Fruit fly (Drosophila melanogaster) whole organism, embryonic: ENCODE data around the gene Tnpo-SR.

Experiments used
- Awh ChIP-seq: fragments of 200-800 bp; sonication (Bioruptor generic); IDR thresholded peaks from 2 replicates; pipeline ENCODE4, ENCODE4 v1.3.6; 2022; ENCODE audit warnings: missing biosample characterization, missing genetic modification characterization
- B-H1 ChIP-seq: fragments of 200-800 bp; sonication (Bioruptor generic); IDR thresholded peaks from 3 replicates; pipeline ENCODE4 v1.3.6; 2022; ENCODE audit warnings: missing biosample characterization, missing genetic modification characterization
- Bteb2 ChIP-seq: fragments of 200-800 bp; sonication (Bioruptor generic); optimal IDR thresholded peaks from 2 replicates; lab custom pipeline; 2016; ENCODE audit warnings: missing biosample characterization, missing genetic modification characterization
- CG12155 ChIP-seq: fragments of 200-800 bp; sonication (Bioruptor generic); optimal IDR thresholded peaks from 3 replicates; lab custom pipeline; 2016; ENCODE audit warnings: missing biosample characterization, missing genetic modification characterization
- CG12236 ChIP-seq: fragments of 200-800 bp; sonication (Bioruptor generic); optimal IDR thresholded peaks from 2 replicates; lab custom pipeline; 2016; ENCODE audit warnings: missing biosample characterization, missing genetic modification characterization
- CG14014 ChIP-seq: fragments of 200-800 bp; sonication (Bioruptor generic); IDR thresholded peaks from 2 replicates; pipeline ENCODE4 v1.3.6; 2022; ENCODE audit warnings: missing biosample characterization, missing genetic modification characterization
- CG17361 ChIP-seq: fragments of 200-800 bp; sonication (Bioruptor generic); IDR thresholded peaks from 3 replicates; pipeline ENCODE4 v1.3.6; 2022; ENCODE audit warnings: missing biosample characterization, missing genetic modification characterization
- CG1792 ChIP-seq: fragments of 200-800 bp; sonication (Bioruptor generic); optimal IDR thresholded peaks from 2 replicates; lab custom pipeline; 2016; ENCODE audit warnings: missing biosample characterization, missing genetic modification characterization
- CG18619 ChIP-seq: fragments of 200-800 bp; sonication (Bioruptor generic); optimal IDR thresholded peaks from 3 replicates; lab custom pipeline; 2017; ENCODE audit warnings: missing biosample characterization, mild to moderate bottlenecking, missing genetic modification characterization
- CG3065 ChIP-seq: fragments of 200-800 bp; sonication (Bioruptor generic); optimal IDR thresholded peaks from 2 replicates; lab custom pipeline; 2016; ENCODE audit warnings: missing biosample characterization, missing genetic modification characterization
- CG3407 ChIP-seq: fragments of 200-800 bp; sonication (Bioruptor generic); optimal IDR thresholded peaks from 2 replicates; lab custom pipeline; 2018; ENCODE audit warnings: missing biosample characterization, mild to moderate bottlenecking, missing genetic modification characterization
- CG4328 ChIP-seq: fragments of 200-800 bp; sonication (Bioruptor generic); optimal IDR thresholded peaks from 3 replicates; lab custom pipeline; 2017; ENCODE audit warnings: missing biosample characterization, missing genetic modification reagents, missing genetic modification characterization
- CG6689 ChIP-seq: fragments of 200-800 bp; sonication (Bioruptor generic); IDR thresholded peaks from 2 replicates; pipeline ENCODE4 v1.3.6; 2022; ENCODE audit warnings: missing biosample characterization, missing genetic modification characterization
- CG6813 ChIP-seq: fragments of 200-800 bp; sonication (Bioruptor generic); optimal IDR thresholded peaks from 2 replicates; lab custom pipeline; 2017; ENCODE audit warnings: missing biosample characterization, missing genetic modification characterization, mild to moderate bottlenecking, moderate library complexity, missing genetic modification reagents
- CG7839 ChIP-seq: fragments of 200-800 bp; sonication (Bioruptor generic); optimal IDR thresholded peaks from 3 replicates; lab custom pipeline; 2018; ENCODE audit warnings: missing biosample characterization, mild to moderate bottlenecking, missing genetic modification characterization, moderate library complexity
- CG8290 ChIP-seq, 3 experiments: fragments of 200-800 bp; sonication (Bioruptor generic); optimal IDR thresholded peaks; 2 replicates each; lab custom pipeline; 2016 to 2019; ENCODE audit warnings: missing biosample characterization in 3 of 3, missing genetic modification characterization in 3 of 3, mild to moderate bottlenecking in 2 of 3, moderate library complexity in 1 of 3
- CG8765 ChIP-seq: fragments of 200-800 bp; sonication (Bioruptor generic); IDR thresholded peaks from 2 replicates; pipeline ENCODE4 v1.3.6; 2022; ENCODE audit warnings: missing biosample characterization, missing genetic modification characterization
- CG9609 ChIP-seq: fragments of 200-800 bp; sonication (Bioruptor generic); optimal IDR thresholded peaks from 3 replicates; lab custom pipeline; 2016; ENCODE audit warnings: missing biosample characterization, missing genetic modification characterization
- CG9727 ChIP-seq: fragments of 200-800 bp; sonication (Bioruptor generic); optimal IDR thresholded peaks from 3 replicates; lab custom pipeline; 2017; ENCODE audit warnings: missing biosample characterization, mild to moderate bottlenecking, missing genetic modification characterization
- Dfd ChIP-seq, 2 experiments: fragments of >200 bp; optimal IDR thresholded peaks; 2 replicates each; lab custom pipeline; 2017; ENCODE audit warnings: missing biosample characterization in 2 of 2, missing genetic modification characterization in 2 of 2
- H15 ChIP-seq: fragments of 200-800 bp; sonication (Bioruptor generic); IDR thresholded peaks from 3 replicates; pipeline ENCODE4 v1.3.6; 2022; ENCODE audit warnings: missing biosample characterization, missing genetic modification characterization
- H2.0 ChIP-seq: fragments of 200-800 bp; sonication (Bioruptor generic); IDR thresholded peaks from 2 replicates; pipeline ENCODE4 v1.3.6; 2022; ENCODE audit warnings: missing biosample characterization, missing genetic modification characterization
- HmgZ ChIP-seq: fragments of 200-800 bp; sonication (Bioruptor generic); optimal IDR thresholded peaks from 2 replicates; lab custom pipeline; 2018; ENCODE audit warnings: missing biosample characterization, mild to moderate bottlenecking, missing genetic modification characterization
- Hr39 ChIP-seq: fragments of >200 bp; optimal IDR thresholded peaks from 2 replicates; lab custom pipeline; 2017
- Hr78 ChIP-seq, 2 experiments: fragments of 200-800 bp in 1 of 2; fragments of >200 bp in 1 of 2; sonication (Bioruptor generic) in 1 of 2; optimal IDR thresholded peaks; 2 replicates each; lab custom pipeline; 2017 to 2019; ENCODE audit warnings: missing biosample characterization in 2 of 2, missing genetic modification characterization in 2 of 2, mild to moderate bottlenecking in 1 of 2, moderate library complexity in 1 of 2
- Meics ChIP-seq: fragments of 200-800 bp; sonication (Bioruptor generic); optimal IDR thresholded peaks from 2 replicates; lab custom pipeline; 2017; ENCODE audit warnings: missing biosample characterization, mild to moderate bottlenecking, missing genetic modification characterization
- Rfx ChIP-seq: fragments of 200-800 bp; sonication (Bioruptor generic); IDR thresholded peaks from 2 replicates; pipeline ENCODE4 v1.3.6; 2022; ENCODE audit warnings: missing biosample characterization, missing genetic modification characterization
- Sin3A ChIP-seq: fragments of >200 bp; optimal IDR thresholded peaks from 2 replicates; lab custom pipeline; 2018
- TFAM ChIP-seq: fragments of 200-800 bp; sonication (Bioruptor generic); optimal IDR thresholded peaks from 2 replicates; lab custom pipeline; 2017; ENCODE audit warnings: missing biosample characterization, missing genetic modification characterization, inconsistent platforms
- Taf1 ChIP-seq: fragments of 200-800 bp; sonication (Bioruptor generic); IDR thresholded peaks from 2 replicates; pipeline ENCODE4 v1.3.6; 2022; ENCODE audit warnings: missing biosample characterization, missing genetic modification characterization
- az2 ChIP-seq: fragments of 200-800 bp; sonication (Bioruptor generic); optimal IDR thresholded peaks from 3 replicates; lab custom pipeline; 2016; ENCODE audit warnings: missing biosample characterization, missing genetic modification characterization
- crc ChIP-seq: fragments of 200-800 bp; sonication (Bioruptor generic); optimal IDR thresholded peaks from 2 replicates; lab custom pipeline; 2016; ENCODE audit warnings: missing biosample characterization, missing genetic modification characterization
- crol ChIP-seq: fragments of 200-800 bp; sonication (Bioruptor generic); IDR thresholded peaks from 2 replicates; pipeline ENCODE4 v1.3.6; 2022; ENCODE audit warnings: missing biosample characterization, missing genetic modification characterization
- danr ChIP-seq: fragments of 200-800 bp; sonication (Bioruptor generic); IDR thresholded peaks from 2 replicates; pipeline ENCODE4 v1.3.6; 2022; ENCODE audit warnings: missing biosample characterization, missing genetic modification characterization
- dati ChIP-seq: fragments of 200-800 bp; sonication (Bioruptor generic); IDR thresholded peaks from 2 replicates; pipeline ENCODE4 v1.3.6; 2022; ENCODE audit warnings: missing biosample characterization, missing genetic modification characterization
- fd64A ChIP-seq: fragments of 200-800 bp; sonication (Bioruptor generic); optimal IDR thresholded peaks from 3 replicates; lab custom pipeline; 2018; ENCODE audit warnings: missing biosample characterization, mild to moderate bottlenecking, missing genetic modification characterization
- gem ChIP-seq: fragments of 200-800 bp; sonication (Bioruptor generic); optimal IDR thresholded peaks from 2 replicates; lab custom pipeline; 2019; ENCODE audit warnings: missing biosample characterization, mild to moderate bottlenecking, missing genetic modification characterization, moderate library complexity
- gsb ChIP-seq: fragments of 200-800 bp; sonication (Bioruptor generic); IDR thresholded peaks from 2 replicates; pipeline ENCODE4 v1.3.6; 2022; ENCODE audit warnings: missing biosample characterization, missing genetic modification characterization
- her ChIP-seq: fragments of 200-800 bp; sonication (Bioruptor generic); optimal IDR thresholded peaks from 2 replicates; lab custom pipeline; 2016; ENCODE audit warnings: missing biosample characterization, missing genetic modification characterization
- ind ChIP-seq: fragments of 200-800 bp; sonication (Bioruptor generic); optimal IDR thresholded peaks from 3 replicates; lab custom pipeline; 2016; ENCODE audit warnings: missing biosample characterization, missing genetic modification characterization
- jumu ChIP-seq: fragments of 200-800 bp; sonication (Bioruptor generic); optimal IDR thresholded peaks from 3 replicates; lab custom pipeline; 2016; ENCODE audit warnings: missing biosample characterization, missing genetic modification characterization
- luna ChIP-seq: fragments of 200-800 bp; sonication (Bioruptor generic); optimal IDR thresholded peaks from 2 replicates; lab custom pipeline; 2016; ENCODE audit warnings: missing biosample characterization, missing genetic modification characterization
- mirr ChIP-seq: fragments of 200-800 bp; sonication (Bioruptor generic); optimal IDR thresholded peaks from 3 replicates; lab custom pipeline; 2018; ENCODE audit warnings: missing biosample characterization, mild to moderate bottlenecking, missing genetic modification characterization
- otp ChIP-seq: fragments of 200-800 bp; sonication (Bioruptor generic); IDR thresholded peaks from 3 replicates; pipeline ENCODE4, ENCODE4 v1.3.6; 2022; ENCODE audit warnings: missing biosample characterization, missing genetic modification characterization
- pita ChIP-seq: fragments of 200-800 bp; sonication (Bioruptor generic); optimal IDR thresholded peaks from 2 replicates; lab custom pipeline; 2017; ENCODE audit warnings: missing biosample characterization, mild to moderate bottlenecking, missing genetic modification characterization
- psq ChIP-seq: fragments of 200-800 bp; sonication (Bioruptor generic); optimal IDR thresholded peaks from 2 replicates; lab custom pipeline; 2017; ENCODE audit warnings: missing biosample characterization, missing genetic modification characterization
- pzg ChIP-seq: fragments of 200-800 bp; sonication (Bioruptor generic); optimal IDR thresholded peaks from 3 replicates; lab custom pipeline; 2018; ENCODE audit warnings: missing biosample characterization, mild to moderate bottlenecking, missing genetic modification characterization, moderate library complexity
- schlank ChIP-seq: fragments of 200-800 bp; sonication (Bioruptor generic); optimal IDR thresholded peaks from 2 replicates; lab custom pipeline; 2018; ENCODE audit warnings: missing biosample characterization, mild to moderate bottlenecking, missing genetic modification characterization
- sd ChIP-seq: fragments of 200-800 bp; sonication (Bioruptor generic); optimal IDR thresholded peaks from 3 replicates; lab custom pipeline; 2018; ENCODE audit warnings: missing biosample characterization, mild to moderate bottlenecking, missing genetic modification characterization, moderate library complexity
- tll ChIP-seq, 2 experiments: fragments of 200-800 bp in 1 of 2; fragments of >200 bp in 1 of 2; sonication (Bioruptor generic) in 1 of 2; optimal IDR thresholded peaks; 2 replicates each; lab custom pipeline; 2017 to 2019; ENCODE audit warnings: missing biosample characterization in 2 of 2, missing genetic modification characterization in 2 of 2, mild to moderate bottlenecking in 1 of 2, moderate library complexity in 1 of 2
- twi ChIP-seq: fragments of 200-800 bp; optimal IDR thresholded peaks from 2 replicates; lab custom pipeline; 2019; ENCODE audit warnings: missing biosample characterization, mild to moderate bottlenecking, missing genetic modification characterization, moderate library complexity
- wek ChIP-seq: fragments of 200-800 bp; sonication (Bioruptor generic); optimal IDR thresholded peaks from 3 replicates; lab custom pipeline; 2018; ENCODE audit warnings: missing biosample characterization, mild to moderate bottlenecking, missing genetic modification characterization, moderate library complexity

Gene Tnpo-SR

dm6 chr2L:2759654-2760053 is at the start of gene Tnpo-SR, which contains the start of the genes HemK2 and Snapin (continued):
- TF ChIP-seq psq (GFP tag; lab: Kevin White, UChicago) (peak; percentile 67), CG3407 (GFP tag; lab: Kevin White, UChicago) (peak; percentile 69), danr (GFP tag; lab: Robert Waterston, UW) (peak; percentile 86), her (GFP tag; lab: Kevin White, UChicago) (peak; percentile 63), CG14014 (GFP tag; lab: Robert Waterston, UW) (peak; percentile 91), Hr39 (lab: Kevin White, UChicago) (no peak), CG9609 (peak; percentile 72), luna (GFP tag; lab: Kevin White, UChicago) (peak; percentile 54), CG4328 (GFP tag; lab: Kevin White, UChicago) (peak; percentile 82), crc (GFP tag; lab: Kevin White, UChicago) (peak; percentile 63), crol (GFP tag; lab: Robert Waterston, UW) (peak; percentile 36; the same call in 1 of the 2 replicates), CG6689 (peak; percentile 92), mirr (GFP tag; lab: Kevin White, UChicago) (peak; percentile 76), otp (GFP tag; lab: Robert Waterston, UW) (peak; percentile 86), CG1792 (GFP tag; lab: Kevin White, UChicago) (peak; percentile 68), CG8290 (GFP tag; optimal IDR thresholded peaks at IDR 0.05; lab: Kevin White, UChicago) (peak; percentile 86), CG8290 (tag; optimal IDR thresholded peaks at IDR 0.05; lab: Kevin White, UChicago) (peak; percentile 83 to 92), sd (tag; lab: Kevin White, UChicago) (peak; percentile 85), CG7839 (tag; lab: Kevin White, UChicago) (peak; percentile 92), Meics (GFP tag; lab: Kevin White, UChicago) (peak; percentile 88), fd64A (GFP tag; lab: Kevin White, UChicago) (peak; percentile 24), CG8765 (GFP tag; lab: Robert Waterston, UW) (peak; percentile 94), schlank (tag; lab: Kevin White, UChicago) (peak; percentile 71), CG18619 (GFP tag; lab: Kevin White, UChicago) (peak; percentile 80), Hr78 (GFP tag; optimal IDR thresholded peaks at IDR 0.05; lab: Kevin White, UChicago) (no peak), pzg (GFP tag; lab: Kevin White, UChicago) (peak; percentile 84), az2 (peak; percentile 88), wek (no peak), B-H1 (GFP tag; lab: Robert Waterston, UW) (peak; percentile 90), HmgZ (tag; lab: Kevin White, UChicago) (peak; percentile 93), tll (GFP tag; optimal IDR thresholded peaks at IDR 0.05; lab: Kevin White, UChicago) (peak in 1 of 2 experiments; percentile 1), CG17361 (GFP tag; lab: Robert Waterston, UW) (peak; percentile 94), ind (GFP tag; lab: Kevin White, UChicago) (peak; percentile 91), CG3065 (GFP tag; lab: Kevin White, UChicago) (peak; percentile 89), twi (tag; lab: Kevin White, UChicago) (peak; percentile 87), Sin3A (lab: Kevin White, UChicago) (peak; percentile 82), CG12236 (GFP tag; lab: Kevin White, UChicago) (peak; percentile 52), dati (GFP tag; lab: Robert Waterston, UW) (peak; percentile 73), TFAM (GFP tag; lab: Kevin White, UChicago) (no peak), jumu (GFP tag; lab: Kevin White, UChicago) (peak; percentile 85), Dfd (GFP tag; optimal IDR thresholded peaks at IDR 0.05; lab: Kevin White, UChicago) (no peak), H2.0 (peak; percentile 93), Taf1 (GFP tag; lab: Robert Waterston, UW) (peak; percentile 90), CG9727 (GFP tag; lab: Kevin White, UChicago) (peak; percentile 92), CG12155 (peak; percentile 91), Rfx (GFP tag; lab: Robert Waterston, UW) (peak; percentile 97), H15 (GFP tag; lab: Robert Waterston, UW) (peak; percentile 92), pita (GFP tag; lab: Kevin White, UChicago) (no peak), gem (tag; lab: Kevin White, UChicago) (peak; percentile 95), CG6813 (GFP tag; lab: Kevin White, UChicago) (peak; percentile 73), Bteb2 (peak; percentile 83), Awh (GFP tag; lab: Robert Waterston, UW) (peak; percentile 89), gsb (peak; percentile 88)
